Fruit fly (Drosophila melanogaster): ENCODE measurements around the gene CG33128.

DNA sequence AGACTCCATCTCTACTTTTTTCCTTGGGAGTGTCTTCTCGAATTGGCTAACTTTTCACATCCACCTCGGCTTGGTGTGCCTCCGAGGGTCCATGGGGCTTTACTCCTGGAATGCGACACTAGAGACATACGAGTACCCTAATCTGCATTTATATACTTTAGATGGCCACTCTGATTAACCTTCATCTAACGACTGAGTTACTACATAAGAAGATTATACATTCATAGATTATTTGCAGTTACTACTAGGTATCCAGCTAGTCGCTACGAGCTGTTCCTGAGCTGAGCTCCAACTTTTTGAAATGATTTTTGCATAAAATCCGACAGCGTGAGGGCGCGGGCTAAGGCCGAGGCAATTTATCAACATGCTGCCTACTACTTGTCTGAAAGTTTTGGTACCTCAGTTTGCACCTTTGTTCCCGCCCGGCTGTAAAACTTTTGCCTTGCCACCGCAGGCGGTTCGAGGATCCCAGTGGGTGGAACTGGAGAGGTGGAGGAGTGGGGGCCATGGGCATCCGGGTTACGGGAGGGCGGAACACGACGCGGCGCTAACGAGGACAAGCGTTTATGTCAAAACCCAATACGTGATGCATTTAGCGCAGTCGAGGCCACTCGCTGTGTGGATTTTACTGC, 16.9 kb upstream of the CG33128 start:
- no peak for TF ChIP-seq CTCF (optimal IDR thresholded peaks at IDR 0.05)
- no peak for TF ChIP-seq CG8478 (optimal IDR thresholded peaks at IDR 0.05)

All from S2 (cell line).